Fruit fly (Drosophila melanogaster): ENCODE data around the gene AP-1sigma.

- TF ChIP-seq CG17806 (tag; optimal IDR thresholded peaks at IDR 0.05) (no peak), Pif1B (GFP tag; optimal IDR thresholded peaks at IDR 0.05) (no peak), rn (GFP tag; IDR thresholded peaks at IDR 0.05) (no peak), CG34367 (tag; optimal IDR thresholded peaks at IDR 0.05) (no peak), CG10348 (GFP tag; IDR thresholded peaks at IDR 0.05) (no peak), CG4496 (GFP tag; IDR thresholded peaks at IDR 0.05) (no peak), fd96Ca (GFP tag; IDR thresholded peaks at IDR 0.05) (no peak)
These were observed 2.4 kb downstream of the AP-1sigma start for dm6 chr3R:23960865-23961264.
